Fruit fly (Drosophila melanogaster) Kc167 (cell line): ENCODE data around the gene Hs3st-B.

ENCODE experiments used
- Myc ChIP-seq: fragments of >200 bp; optimal IDR thresholded peaks from 2 replicates; lab custom pipeline; 2017; ENCODE audit warnings: missing external identifiers
- Sin3A ChIP-seq: fragments of >200 bp; optimal IDR thresholded peaks from 2 replicates; lab custom pipeline; 2018; ENCODE audit warnings: missing external identifiers
- h ChIP-seq: fragments of >200 bp; optimal IDR thresholded peaks from 3 replicates; lab custom pipeline; 2018; ENCODE audit warnings: missing external identifiers
- ttk ChIP-seq: sonication (Bioruptor generic); optimal IDR thresholded peaks from 2 replicates; lab custom pipeline; 2017; ENCODE audit warnings: missing external identifiers

DNA sequence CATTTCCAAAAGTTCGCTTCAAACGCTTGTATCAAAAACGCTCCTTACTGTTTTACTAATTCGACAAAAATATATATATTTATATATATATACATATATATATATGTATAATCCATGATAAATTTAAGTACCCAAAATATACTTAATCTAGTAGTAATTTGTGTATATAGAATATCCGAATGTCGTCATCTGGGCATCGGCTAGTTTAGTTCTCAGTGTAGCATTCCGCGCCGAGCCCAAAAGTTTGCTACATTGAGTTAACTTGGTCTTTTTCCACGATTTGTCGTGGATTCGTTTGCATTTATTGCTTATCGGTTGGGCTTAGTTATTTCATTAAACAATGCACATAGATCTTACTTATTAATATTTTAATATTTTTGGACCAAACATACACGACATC lies 32.8 kb downstream of the Hs3st-B start:
- TF ChIP-seq Myc (no peak), ttk (lab: Kevin White, UChicago) (no peak), h (no peak), Sin3A (no peak)
